Worm (Caenorhabditis elegans): ENCODE measurements around the gene B0250.18.

DNA sequence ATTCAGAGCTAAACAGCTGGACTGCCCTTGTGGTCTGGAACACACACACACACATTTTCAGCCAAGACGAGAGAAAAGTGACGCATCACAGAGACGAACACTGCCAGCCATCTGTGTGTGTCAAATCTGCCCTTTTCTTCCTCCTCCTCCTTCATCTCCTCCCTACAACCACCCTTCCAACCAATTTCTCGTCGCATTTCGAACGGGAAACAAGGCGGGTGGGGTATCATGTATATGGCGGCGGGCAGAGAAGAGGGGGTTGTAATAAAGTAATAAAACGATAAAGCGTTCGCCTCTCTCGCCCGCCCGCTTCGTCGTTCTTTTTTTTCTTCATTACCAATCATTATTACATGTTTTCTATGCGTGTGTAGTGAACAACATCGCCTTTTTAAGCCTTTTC lies 50.4 kb downstream of the B0250.18 start:
- TF ChIP-seq hnd-1 (tag; optimal IDR thresholded peaks at IDR 0.05) (no peak), F13C5.2 (tag; optimal IDR thresholded peaks at IDR 0.05) (no peak), ama-1 (optimal IDR thresholded peaks at IDR 0.05) (no peak), hmbx-1 (tag; optimal IDR thresholded peaks at IDR 0.05) (no peak), flt-1 (GFP tag; IDR thresholded peaks at IDR 0.05) (peak; percentile 17; the same call in 1 of the 2 replicates), ceh-36 (tag; optimal IDR thresholded peaks at IDR 0.05) (peak; percentile 35), B0310.2 (tag; optimal IDR thresholded peaks at IDR 0.05) (no peak), sea-1 (GFP tag; conservative IDR thresholded peaks at IDR 0.05) (no peak), hmg-4 (GFP tag; optimal IDR thresholded peaks at IDR 0.05) (peak; percentile 68)
